Fruit fly (Drosophila melanogaster) whole organism, prepupa: ENCODE measurements around the gene CG14506.

Experiments
- Blimp-1 ChIP-seq: fragments of 200-800 bp; sonication (Bioruptor generic); optimal IDR thresholded peaks from 3 replicates; lab custom pipeline; 2017; ENCODE audit warnings: missing biosample characterization, missing genetic modification characterization, mild to moderate bottlenecking, moderate library complexity, missing genetic modification reagents
- CG6808 ChIP-seq: fragments of 200-800 bp; sonication (Bioruptor generic); optimal IDR thresholded peaks from 3 replicates; lab custom pipeline; 2017; ENCODE audit warnings: missing biosample characterization, missing genetic modification characterization, mild to moderate bottlenecking, moderate library complexity, missing genetic modification reagents
- CG6854 ChIP-seq: fragments of 200-800 bp; sonication (Bioruptor generic); optimal IDR thresholded peaks from 2 replicates; lab custom pipeline; 2017; ENCODE audit warnings: missing biosample characterization, mild to moderate bottlenecking, missing genetic modification characterization
- CG8119 ChIP-seq: fragments of 200-800 bp; sonication (Bioruptor generic); IDR thresholded peaks from 3 replicates; pipeline ENCODE4 v1.3.6; 2022; ENCODE audit warnings: missing biosample characterization, missing genetic modification characterization
- CG8319 ChIP-seq: fragments of 200-800 bp; sonication (Bioruptor generic); optimal IDR thresholded peaks from 3 replicates; lab custom pipeline; 2016; ENCODE audit warnings: missing biosample characterization, missing genetic modification characterization
- Eip78C ChIP-seq: fragments of 200-800 bp; sonication (Bioruptor generic); peaks from one replicate; lab custom pipeline; 2016; ENCODE audit warnings: missing biosample characterization, missing genetic modification characterization
- Gug ChIP-seq: fragments of 200-800 bp; sonication (Bioruptor generic); IDR thresholded peaks from 2 replicates; pipeline ENCODE4 v1.3.6; 2022; ENCODE audit warnings: missing biosample characterization, missing genetic modification characterization
- OdsH ChIP-seq: fragments of 200-800 bp; sonication (Bioruptor generic); optimal IDR thresholded peaks from 3 replicates; lab custom pipeline; 2016; ENCODE audit warnings: missing biosample characterization, missing genetic modification characterization
- Smox ChIP-seq: fragments of 200-800 bp; sonication (Bioruptor generic); optimal IDR thresholded peaks from 3 replicates; lab custom pipeline; 2016; ENCODE audit warnings: missing biosample characterization, missing genetic modification characterization
- dsx ChIP-seq: fragments of 200-800 bp; optimal IDR thresholded peaks from 3 replicates; lab custom pipeline; 2019; ENCODE audit warnings: missing biosample characterization, mild to moderate bottlenecking, missing genetic modification characterization, moderate library complexity; ENCODE audit not compliant: poor library complexity, severe bottlenecking
- lz ChIP-seq: fragments of 200-800 bp; sonication (Bioruptor generic); optimal IDR thresholded peaks from 3 replicates; lab custom pipeline; 2016; ENCODE audit warnings: missing biosample characterization, missing genetic modification characterization

- TF ChIP-seq CG6854 (GFP tag; lab: Kevin White, UChicago) = no peak
- TF ChIP-seq Blimp-1 (GFP tag; lab: Kevin White, UChicago) = no peak
- TF ChIP-seq CG8319 = no peak
- TF ChIP-seq OdsH (GFP tag; lab: Kevin White, UChicago) = no peak
- no peak for TF ChIP-seq dsx (GFP tag; lab: Kevin White, UChicago)
- no peak for TF ChIP-seq lz
- TF ChIP-seq Gug (GFP tag; lab: Robert Waterston, UW) = no peak
- TF ChIP-seq CG8119 = no peak
- TF ChIP-seq Eip78C (GFP tag; lab: Kevin White, UChicago) = no peak
- TF ChIP-seq CG6808 (GFP tag; lab: Kevin White, UChicago) = no peak
- no peak for TF ChIP-seq Smox (GFP tag; lab: Kevin White, UChicago)
Observed at dm6 chr3R:29308802-29309405, 11.9 kb upstream of the CG14506 start.
